Worm (Caenorhabditis elegans) whole organism, L4 larva: ENCODE data around the gene Y94H6A.3.

Experiments used
- F26F4.8 ChIP-seq: fragments of 200-800 bp; sonication (Bioruptor generic); conservative IDR thresholded peaks from 2 replicates; pipeline ENCODE4 v1.3.6; 2022; ENCODE audit warnings: missing genetic modification characterization, missing compliant biosample characterization
- R02D3.7 ChIP-seq: fragments of 150-350 bp; sonication (generic microtip); optimal IDR thresholded peaks from 3 replicates; lab custom pipeline; 2014; ENCODE audit warnings: missing biosample characterization, missing genetic modification characterization
- hlh-11 ChIP-seq: fragments of 200-800 bp; sonication (Bioruptor generic); optimal IDR thresholded peaks from 2 replicates; lab custom pipeline; 2018; ENCODE audit warnings: mild to moderate bottlenecking, missing genetic modification characterization, missing compliant biosample characterization
- nhr-237 ChIP-seq: sonication (generic microtip); optimal IDR thresholded peaks from 2 replicates; lab custom pipeline; 2017; ENCODE audit warnings: missing biosample characterization, missing genetic modification characterization
- nhr-25 ChIP-seq: sonication (generic microtip); optimal IDR thresholded peaks from 2 replicates; lab custom pipeline; 2017; ENCODE audit warnings: missing genetic modification characterization, mild to moderate bottlenecking, missing compliant biosample characterization, antibody characterized with exemption, moderate library complexity, borderline replicate concordance; ENCODE audit not compliant: insufficient read depth
- saeg-2 ChIP-seq: fragments of 200-800 bp; sonication (Bioruptor generic); IDR thresholded peaks from 2 replicates; pipeline ENCODE4 v1.3.6; 2022; ENCODE audit warnings: missing genetic modification reagents, missing genetic modification characterization, missing compliant biosample characterization
- unc-39 ChIP-seq: sonication (generic microtip); optimal IDR thresholded peaks from 2 replicates; lab custom pipeline; 2017; ENCODE audit warnings: missing biosample characterization, missing genetic modification characterization

ce11 chrIV:2642054-2642453 lies 34.3 kb upstream of the Y94H6A.3 start:
- TF ChIP-seq hlh-11 (tag; lab: Kevin White, UChicago) (no peak), saeg-2 (GFP tag; lab: Robert Waterston, UW) (no peak), nhr-25 (tag; lab: Kevin White, UChicago) (no peak), F26F4.8 (no peak), unc-39 (tag; lab: Kevin White, UChicago) (no peak), R02D3.7 (tag; lab: Kevin White, UChicago) (no peak), nhr-237 (tag; lab: Kevin White, UChicago) (no peak)
